Worm (Caenorhabditis elegans) whole organism, late embryonic: Measurements from ENCODE around the gene K12D12.4.

Experiments used
- C38D4.7 ChIP-seq: fragments of 200-800 bp; sonication (Bioruptor generic); optimal IDR thresholded peaks from 2 replicates; lab custom pipeline; 2018; ENCODE audit warnings: mild to moderate bottlenecking, missing genetic modification characterization, moderate library complexity, missing compliant biosample characterization
- ceh-18 ChIP-seq: sonication (generic microtip); optimal IDR thresholded peaks from 2 replicates; lab custom pipeline; 2016; ENCODE audit warnings: missing genetic modification characterization, missing compliant biosample characterization
- ceh-22 ChIP-seq: sonication (generic microtip); optimal IDR thresholded peaks from 2 replicates; lab custom pipeline; 2017; ENCODE audit warnings: missing biosample characterization, missing genetic modification characterization
- ceh-31 ChIP-seq: sonication (generic microtip); optimal IDR thresholded peaks from 2 replicates; lab custom pipeline; 2016; ENCODE audit warnings: missing genetic modification characterization, missing compliant biosample characterization
- ceh-34 ChIP-seq: sonication (generic microtip); optimal IDR thresholded peaks from 2 replicates; lab custom pipeline; 2016; ENCODE audit warnings: mild to moderate bottlenecking, missing genetic modification characterization, missing compliant biosample characterization
- ceh-6 ChIP-seq: fragments of 200-800 bp; sonication (Bioruptor generic); optimal IDR thresholded peaks from 2 replicates; lab custom pipeline; 2018; ENCODE audit warnings: mild to moderate bottlenecking, missing genetic modification characterization, missing compliant biosample characterization
- ceh-9 ChIP-seq: sonication (generic microtip); optimal IDR thresholded peaks from 2 replicates; lab custom pipeline; 2016; ENCODE audit warnings: mild to moderate bottlenecking, missing genetic modification characterization, inconsistent platforms, missing compliant biosample characterization
- eyg-1 ChIP-seq: sonication (generic microtip); optimal IDR thresholded peaks from 2 replicates; lab custom pipeline; 2016; ENCODE audit warnings: missing genotype, missing genetic modification characterization, missing compliant biosample characterization
- gmeb-2 ChIP-seq: sonication (generic microtip); optimal IDR thresholded peaks from 2 replicates; lab custom pipeline; 2016; ENCODE audit warnings: missing genetic modification characterization, inconsistent platforms, missing compliant biosample characterization
- hlh-15 ChIP-seq: sonication (generic microtip); optimal IDR thresholded peaks from 2 replicates; lab custom pipeline; 2016; ENCODE audit warnings: missing genetic modification characterization, missing compliant biosample characterization
- hlh-30 ChIP-seq: sonication (generic microtip); optimal IDR thresholded peaks from 2 replicates; lab custom pipeline; 2017; ENCODE audit warnings: antibody characterized with exemption, missing genetic modification characterization, missing compliant biosample characterization; ENCODE audit not compliant: insufficient read depth
- lim-6 ChIP-seq: sonication (generic microtip); optimal IDR thresholded peaks from 2 replicates; lab custom pipeline; 2016; ENCODE audit warnings: missing genetic modification characterization, missing compliant biosample characterization
- mec-3 ChIP-seq: sonication (generic microtip); optimal IDR thresholded peaks from 2 replicates; lab custom pipeline; 2016; ENCODE audit warnings: borderline replicate concordance, missing genetic modification characterization, missing compliant biosample characterization
- nfya-1 ChIP-seq: sonication (generic microtip); optimal IDR thresholded peaks from 2 replicates; lab custom pipeline; 2017; ENCODE audit warnings: missing genetic modification characterization, mild to moderate bottlenecking, missing compliant biosample characterization, antibody characterized with exemption, moderate library complexity
- pat-9 ChIP-seq: fragments of 200-800 bp; sonication (Bioruptor generic); optimal IDR thresholded peaks from 2 replicates; lab custom pipeline; 2018; ENCODE audit warnings: mild to moderate bottlenecking, missing genetic modification characterization, moderate library complexity, missing compliant biosample characterization
- pax-1 ChIP-seq: fragments of 150-350 bp; optimal IDR thresholded peaks from 2 replicates; lab custom pipeline; 2014; ENCODE audit warnings: missing biosample characterization, missing genetic modification characterization
- pha-2 ChIP-seq: sonication (generic microtip); optimal IDR thresholded peaks from 2 replicates; lab custom pipeline; 2017; ENCODE audit warnings: mild to moderate bottlenecking, missing genetic modification characterization, missing compliant biosample characterization
- pha-4 ChIP-seq: fragments of 150-350 bp; optimal IDR thresholded peaks from 2 replicates; lab custom pipeline; 2018; ENCODE audit warnings: missing biosample characterization, missing genetic modification reagents, missing genetic modification characterization
- pqm-1 ChIP-seq: sonication (generic microtip); optimal IDR thresholded peaks from 2 replicates; lab custom pipeline; 2016; ENCODE audit warnings: missing genetic modification characterization, missing compliant biosample characterization
- ref-2 ChIP-seq: sonication (generic microtip); optimal IDR thresholded peaks from 2 replicates; lab custom pipeline; 2016; ENCODE audit warnings: missing genetic modification characterization, missing compliant biosample characterization
- rnt-1 ChIP-seq: sonication (generic microtip); optimal IDR thresholded peaks from 2 replicates; lab custom pipeline; 2016; ENCODE audit warnings: missing genetic modification characterization, missing compliant biosample characterization
- tbx-2 ChIP-seq: sonication (generic microtip); optimal IDR thresholded peaks from 2 replicates; lab custom pipeline; 2016; ENCODE audit warnings: missing genetic modification characterization, missing compliant biosample characterization
- unc-3 ChIP-seq, 2 experiments: fragments of 200-800 bp in 1 of 2; sonication (Bioruptor generic) in 1 of 2; sonication (generic microtip) in 1 of 2; conservative IDR thresholded peaks in 1 of 2; optimal IDR thresholded peaks in 1 of 2; 2 replicates each; pipeline versions ENCODE4 v1.3.6 to Lab custom; 2016 to 2022; ENCODE audit warnings: missing compliant biosample characterization in 2 of 2, missing genetic modification characterization in 2 of 2, missing genetic modification reagents in 1 of 2

The K12D12.4 gene

DNA sequence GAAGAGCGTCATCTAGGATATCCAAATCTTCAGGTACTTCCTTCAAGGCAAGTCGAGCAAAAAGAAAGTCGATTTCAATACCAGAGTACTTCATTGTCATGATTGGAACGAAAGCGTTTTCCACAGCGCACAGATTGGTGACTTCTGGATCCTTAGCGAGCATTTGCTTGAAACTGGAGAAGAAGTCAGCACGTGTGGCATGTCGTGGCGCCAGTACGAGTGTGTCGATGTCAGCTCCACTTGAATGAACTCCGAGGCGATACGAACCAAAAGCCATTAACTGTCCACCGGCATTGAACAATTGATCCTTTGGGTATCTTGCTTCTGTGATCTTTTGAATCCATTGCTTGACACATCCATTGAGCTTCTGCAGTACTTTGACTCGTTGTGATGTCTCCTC lies 49.5 kb downstream of the K12D12.4 start:
- no peak for TF ChIP-seq pha-2 (tag; lab: Kevin White, UChicago)
- no peak for TF ChIP-seq ceh-9 (tag; lab: Kevin White, UChicago)
- no peak for TF ChIP-seq ceh-34 (tag; lab: Kevin White, UChicago)
- no peak for TF ChIP-seq pha-4 (tag; lab: Kevin White, UChicago)
- no peak for TF ChIP-seq hlh-15 (tag; lab: Kevin White, UChicago)
- TF ChIP-seq eyg-1 (tag; lab: Kevin White, UChicago): no peak
- TF ChIP-seq ceh-6 (GFP tag; lab: Kevin White, UChicago): no peak
- no peak for TF ChIP-seq pax-1 (tag; lab: Kevin White, UChicago)
- TF ChIP-seq ceh-22 (tag; lab: Kevin White, UChicago): no peak
- TF ChIP-seq gmeb-2 (tag; lab: Kevin White, UChicago): no peak
- no peak for TF ChIP-seq lim-6
- TF ChIP-seq pat-9 (tag; lab: Kevin White, UChicago): no peak
- TF ChIP-seq unc-3 (GFP tag; conservative IDR thresholded peaks at IDR 0.05; lab: Robert Waterston, UW): no peak
- TF ChIP-seq unc-3 (tag; optimal IDR thresholded peaks at IDR 0.05; lab: Kevin White, UChicago): no peak
- TF ChIP-seq mec-3 (tag; lab: Kevin White, UChicago): no peak

- TF ChIP-seq rnt-1 (tag; lab: Kevin White, UChicago) (no peak), hlh-30 (tag; lab: Kevin White, UChicago) (peak; percentile 84), ceh-18 (tag; lab: Kevin White, UChicago) (peak; percentile 14), pqm-1 (no peak), ceh-31 (tag; lab: Kevin White, UChicago) (peak; percentile 28), nfya-1 (tag; lab: Kevin White, UChicago) (peak; percentile 21), ref-2 (tag; lab: Kevin White, UChicago) (peak; percentile 20), C38D4.7 (GFP tag; lab: Kevin White, UChicago) (no peak), tbx-2 (tag; lab: Kevin White, UChicago) (peak; percentile 26)
Observed at ce11 chrII:11813895-11814369, 51.6 kb downstream of the K12D12.4 start, which contains the start of gene F43G6.8. Gene F43G6.8, minus strand, starts transcription at chrII:11814092.
